Worm (Caenorhabditis elegans) whole organism, midembryonic: ENCODE data around the gene R155.3.

Experiments used
- T22C8.4 ChIP-seq: fragments of 200-800 bp; sonication (Bioruptor generic); IDR thresholded peaks from 2 replicates; pipeline ENCODE4 v1.3.6; 2022; ENCODE audit warnings: missing genetic modification characterization, missing compliant biosample characterization
- flt-1 ChIP-seq: fragments of 200-800 bp; sonication (Bioruptor generic); IDR thresholded peaks from 2 replicates; pipeline ENCODE4 v1.3.6; 2022; ENCODE audit warnings: missing genetic modification characterization, missing compliant biosample characterization
- klf-2 ChIP-seq: fragments of 200-800 bp; sonication (Bioruptor generic); conservative IDR thresholded peaks from 2 replicates; pipeline ENCODE4 v1.3.6; 2022; ENCODE audit warnings: missing genetic modification reagents, missing genetic modification characterization, missing compliant biosample characterization
- tab-1 ChIP-seq: fragments of 200-800 bp; sonication (Bioruptor generic); IDR thresholded peaks from 2 replicates; pipeline ENCODE4 v1.3.6; 2022; ENCODE audit warnings: missing genetic modification characterization, missing compliant biosample characterization
- ztf-23 ChIP-seq: fragments of 200-800 bp; sonication (Bioruptor generic); IDR thresholded peaks from 2 replicates; pipeline ENCODE4 v1.3.6; 2022; ENCODE audit warnings: missing genetic modification reagents, missing genetic modification characterization, missing compliant biosample characterization

ce11 chrIII:1926456-1926855 is 50.1 kb downstream of the R155.3 start:
- TF ChIP-seq T22C8.4 (GFP tag; lab: Robert Waterston, UW) (no peak), flt-1 (peak; percentile 64; the same call in 1 of the 2 replicates), tab-1 (no peak), ztf-23 (GFP tag; lab: Robert Waterston, UW) (no peak), klf-2 (GFP tag; lab: Robert Waterston, UW) (no peak)
